Worm (Caenorhabditis elegans) whole organism, L1 larva: ENCODE measurements around the gene his-74.

Experiments
- C04F5.9 ChIP-seq: sonication (generic microtip); optimal IDR thresholded peaks from 2 replicates; lab custom pipeline; 2016; ENCODE audit warnings: missing genetic modification characterization, missing compliant biosample characterization
- F16B12.6 ChIP-seq: fragments of 150-350 bp; optimal IDR thresholded peaks from 2 replicates; lab custom pipeline; 2014; ENCODE audit warnings: missing biosample characterization, missing genetic modification characterization
- Y116A8C.19 ChIP-seq: sonication (generic microtip); optimal IDR thresholded peaks from 2 replicates; lab custom pipeline; 2016; ENCODE audit warnings: missing compliant biosample characterization, missing genetic modification characterization, borderline replicate concordance
- aha-1 ChIP-seq: fragments of 150-350 bp; optimal IDR thresholded peaks from 2 replicates; lab custom pipeline; 2014; ENCODE audit warnings: missing biosample characterization, missing genetic modification characterization
- alr-1 ChIP-seq: fragments of 200-800 bp; sonication (Bioruptor generic); optimal IDR thresholded peaks from 2 replicates; lab custom pipeline; 2018; ENCODE audit warnings: borderline replicate concordance, mild to moderate bottlenecking, missing genetic modification characterization, missing compliant biosample characterization
- blmp-1 ChIP-seq: fragments of 150-350 bp; optimal IDR thresholded peaks from 2 replicates; lab custom pipeline; 2014; ENCODE audit warnings: missing biosample characterization, missing genetic modification characterization
- ceh-63 ChIP-seq: fragments of 200-800 bp; sonication (Bioruptor generic); optimal IDR thresholded peaks from 2 replicates; lab custom pipeline; 2018; ENCODE audit warnings: mild to moderate bottlenecking, missing genetic modification characterization, missing compliant biosample characterization
- ceh-8 ChIP-seq: fragments of 200-800 bp; sonication (Bioruptor generic); optimal IDR thresholded peaks from 2 replicates; lab custom pipeline; 2018; ENCODE audit warnings: mild to moderate bottlenecking, missing genetic modification characterization, moderate library complexity, missing compliant biosample characterization
- ceh-82 ChIP-seq, 3 experiments: fragments of 150-350 bp in 1 of 3; sonication (generic microtip) in 2 of 3; optimal IDR thresholded peaks; 2 replicates each; lab custom pipeline; 2014 to 2017; ENCODE audit warnings: missing biosample characterization in 3 of 3, missing genetic modification characterization in 3 of 3
- ceh-88 ChIP-seq: fragments of 200-800 bp; sonication (Bioruptor generic); IDR thresholded peaks from 2 replicates; pipeline ENCODE4 v1.3.6; 2022; ENCODE audit warnings: missing genetic modification characterization, missing compliant biosample characterization
- ceh-90 ChIP-seq: sonication (generic microtip); optimal IDR thresholded peaks from 2 replicates; lab custom pipeline; 2016; ENCODE audit warnings: missing genetic modification characterization, missing compliant biosample characterization
- ces-1 ChIP-seq: fragments of 150-350 bp; optimal IDR thresholded peaks from 2 replicates; lab custom pipeline; 2014; ENCODE audit warnings: missing biosample characterization, missing genetic modification reagents, missing genetic modification characterization
- efl-3 ChIP-seq: fragments of 200-800 bp; sonication (Bioruptor generic); optimal IDR thresholded peaks from 2 replicates; lab custom pipeline; 2018; ENCODE audit warnings: mild to moderate bottlenecking, missing genetic modification characterization, missing compliant biosample characterization
- egl-13 ChIP-seq: sonication (generic microtip); optimal IDR thresholded peaks from 2 replicates; lab custom pipeline; 2016; ENCODE audit warnings: missing genotype, missing genetic modification reagents, missing genetic modification characterization, missing compliant biosample characterization
- elt-2 ChIP-seq: sonication (generic microtip); optimal IDR thresholded peaks from 2 replicates; lab custom pipeline; 2016; ENCODE audit warnings: missing genetic modification characterization, mild to moderate bottlenecking, inconsistent platforms, missing compliant biosample characterization, missing genetic modification reagents
- ets-5 ChIP-seq: fragments of 200-800 bp; sonication (Bioruptor generic); IDR thresholded peaks from 2 replicates; pipeline ENCODE4 v1.3.6; 2022; ENCODE audit warnings: missing genetic modification characterization, missing compliant biosample characterization
- fkh-10 ChIP-seq: sonication (generic microtip); optimal IDR thresholded peaks from 2 replicates; lab custom pipeline; 2017; ENCODE audit warnings: missing biosample characterization, missing genetic modification reagents, missing genetic modification characterization
- fkh-8 ChIP-seq: sonication (generic microtip); optimal IDR thresholded peaks from 2 replicates; lab custom pipeline; 2016; ENCODE audit warnings: mild to moderate bottlenecking, missing genetic modification characterization, missing compliant biosample characterization
- irx-1 ChIP-seq: sonication (generic microtip); optimal IDR thresholded peaks from 2 replicates; lab custom pipeline; 2016; ENCODE audit warnings: missing genetic modification characterization, missing compliant biosample characterization
- isw-1 ChIP-seq: fragments of 200-800 bp; sonication (Bioruptor generic); IDR thresholded peaks from 2 replicates; pipeline ENCODE4 v1.3.6; 2022; ENCODE audit warnings: missing genetic modification characterization, missing compliant biosample characterization
- jun-1 ChIP-seq: fragments of 150-350 bp; optimal IDR thresholded peaks from 2 replicates; lab custom pipeline; 2014; ENCODE audit warnings: missing biosample characterization, missing genetic modification reagents, missing genetic modification characterization
- lin-13 ChIP-seq: fragments of 150-350 bp; optimal IDR thresholded peaks from 2 replicates; lab custom pipeline; 2014; ENCODE audit warnings: missing biosample characterization, missing genetic modification reagents, missing genetic modification characterization
- lin-14 ChIP-seq: fragments of 200-800 bp; sonication (Bioruptor generic); optimal IDR thresholded peaks from 2 replicates; lab custom pipeline; 2018; ENCODE audit warnings: mild to moderate bottlenecking, missing genetic modification characterization, moderate library complexity, missing compliant biosample characterization
- lin-15B ChIP-seq: fragments of 150-350 bp; sonication (generic microtip); optimal IDR thresholded peaks from 3 replicates; lab custom pipeline; 2014; ENCODE audit warnings: missing biosample characterization, missing genetic modification characterization
- lir-3 ChIP-seq: sonication (generic microtip); optimal IDR thresholded peaks from 2 replicates; lab custom pipeline; 2016; ENCODE audit warnings: mild to moderate bottlenecking, missing genetic modification characterization, moderate library complexity, missing compliant biosample characterization; ENCODE audit not compliant: poor library complexity
- mab-9 ChIP-seq: fragments of 200-800 bp; sonication (Bioruptor generic); IDR thresholded peaks from 2 replicates; pipeline ENCODE4 v1.3.6; 2022; ENCODE audit warnings: missing genetic modification reagents, missing genetic modification characterization, missing compliant biosample characterization
- mep-1 ChIP-seq: fragments of 150-350 bp; optimal IDR thresholded peaks from 2 replicates; lab custom pipeline; 2014; ENCODE audit warnings: missing biosample characterization, missing genetic modification characterization
- nhr-11 ChIP-seq: fragments of 150-350 bp; optimal IDR thresholded peaks from 2 replicates; lab custom pipeline; 2014; ENCODE audit warnings: missing biosample characterization, missing genetic modification characterization
- nhr-12 ChIP-seq: sonication (generic microtip); optimal IDR thresholded peaks from 2 replicates; lab custom pipeline; 2017; ENCODE audit warnings: missing biosample characterization, missing genetic modification characterization
- nhr-19 ChIP-seq: fragments of 200-800 bp; sonication (Bioruptor generic); conservative IDR thresholded peaks from 2 replicates; pipeline ENCODE4 v1.3.6; 2022; ENCODE audit warnings: missing genetic modification characterization, missing compliant biosample characterization
- nhr-20 ChIP-seq: sonication (generic microtip); optimal IDR thresholded peaks from 2 replicates; lab custom pipeline; 2016; ENCODE audit warnings: mild to moderate bottlenecking, missing genetic modification characterization, missing compliant biosample characterization
- nhr-237 ChIP-seq: fragments of 150-350 bp; optimal IDR thresholded peaks from 2 replicates; lab custom pipeline; 2014; ENCODE audit warnings: missing biosample characterization, missing genetic modification characterization
- nhr-47 ChIP-seq: sonication (generic microtip); optimal IDR thresholded peaks from 2 replicates; lab custom pipeline; 2016; ENCODE audit warnings: mild to moderate bottlenecking, missing genetic modification characterization, moderate library complexity, missing compliant biosample characterization
- nhr-71 ChIP-seq: sonication (generic microtip); optimal IDR thresholded peaks from 2 replicates; lab custom pipeline; 2016; ENCODE audit warnings: mild to moderate bottlenecking, missing genetic modification characterization, moderate library complexity, missing compliant biosample characterization
- nhr-76 ChIP-seq: sonication (generic microtip); optimal IDR thresholded peaks from 2 replicates; lab custom pipeline; 2017; ENCODE audit warnings: missing biosample characterization, missing genetic modification characterization
- nhr-77 ChIP-seq: fragments of 150-350 bp; optimal IDR thresholded peaks from 2 replicates; lab custom pipeline; 2014; ENCODE audit warnings: missing biosample characterization, missing genetic modification characterization
- nhr-84 ChIP-seq: sonication (generic microtip); optimal IDR thresholded peaks from 2 replicates; lab custom pipeline; 2017; ENCODE audit warnings: missing biosample characterization, missing genetic modification characterization
- nhr-85 ChIP-seq: sonication (generic microtip); peaks from one replicate; lab custom pipeline; 2016; ENCODE audit warnings: missing genetic modification characterization, inconsistent platforms, missing compliant biosample characterization
- nhr-90 ChIP-seq: sonication (generic microtip); optimal IDR thresholded peaks from 2 replicates; lab custom pipeline; 2016; ENCODE audit warnings: mild to moderate bottlenecking, missing genetic modification characterization, missing compliant biosample characterization; ENCODE audit not compliant: poor library complexity
- rnt-1 ChIP-seq: sonication (generic microtip); optimal IDR thresholded peaks from 2 replicates; lab custom pipeline; 2016; ENCODE audit warnings: mild to moderate bottlenecking, missing genetic modification characterization, moderate library complexity, missing compliant biosample characterization
- snpc-4 ChIP-seq: fragments of 150-350 bp; optimal IDR thresholded peaks from 2 replicates; lab custom pipeline; 2014; ENCODE audit warnings: missing biosample characterization, missing genetic modification characterization
- snu-23 ChIP-seq: sonication (generic microtip); optimal IDR thresholded peaks from 2 replicates; lab custom pipeline; 2016; ENCODE audit warnings: missing genetic modification characterization, missing compliant biosample characterization
- sox-4 ChIP-seq: sonication (generic microtip); optimal IDR thresholded peaks from 2 replicates; lab custom pipeline; 2016; ENCODE audit warnings: missing genetic modification characterization, missing compliant biosample characterization
- tbx-2 ChIP-seq: sonication (generic microtip); optimal IDR thresholded peaks from 2 replicates; lab custom pipeline; 2016; ENCODE audit warnings: missing genetic modification characterization, missing compliant biosample characterization
- unc-30 ChIP-seq: sonication (generic microtip); optimal IDR thresholded peaks from 2 replicates; lab custom pipeline; 2017; ENCODE audit warnings: missing biosample characterization, missing genetic modification characterization
- unc-62 ChIP-seq: fragments of 150-350 bp; optimal IDR thresholded peaks from 2 replicates; lab custom pipeline; 2014; ENCODE audit warnings: missing biosample characterization, missing genetic modification reagents, missing genetic modification characterization
- unc-86 ChIP-seq: sonication (generic microtip); optimal IDR thresholded peaks from 2 replicates; lab custom pipeline; 2016; ENCODE audit warnings: missing genetic modification characterization, missing compliant biosample characterization
- vab-15 ChIP-seq: sonication (generic microtip); optimal IDR thresholded peaks from 2 replicates; lab custom pipeline; 2017; ENCODE audit warnings: missing genotype, mild to moderate bottlenecking, missing genetic modification characterization, missing compliant biosample characterization
- ztf-11 ChIP-seq, 2 experiments: sonication (generic microtip); optimal IDR thresholded peaks; 2 replicates each; lab custom pipeline; 2016 to 2017; ENCODE audit warnings: missing genetic modification characterization in 2 of 2, missing biosample characterization in 1 of 2, missing compliant biosample characterization in 1 of 2
- ztf-4 ChIP-seq: fragments of 150-350 bp; optimal IDR thresholded peaks from 2 replicates; lab custom pipeline; 2014; ENCODE audit warnings: missing biosample characterization, missing genetic modification characterization

Gene his-74

ce11 chrV:12697364-12697901, 37.3 kb upstream of the his-74 start, which contains the start of gene istr-1 (continued):
- no peak for TF ChIP-seq isw-1 (GFP tag; lab: Robert Waterston, UW)
- no peak for TF ChIP-seq ces-1 (GFP tag; lab: Kevin White, UChicago)
- TF ChIP-seq nhr-12 (tag; lab: Kevin White, UChicago): no peak
- no peak for TF ChIP-seq ceh-90 (tag; lab: Kevin White, UChicago)
- peak in 1 of 3 experiments; percentile 16 for TF ChIP-seq ceh-82 (tag; optimal IDR thresholded peaks at IDR 0.05; lab: Kevin White, UChicago)
- TF ChIP-seq nhr-76 (tag; lab: Kevin White, UChicago): no peak
- TF ChIP-seq egl-13 (tag; lab: Kevin White, UChicago): no peak
- TF ChIP-seq ztf-11 (tag; optimal IDR thresholded peaks at IDR 0.05; lab: Kevin White, UChicago): no peak
- no peak for TF ChIP-seq Y116A8C.19 (tag; lab: Kevin White, UChicago)
- TF ChIP-seq fkh-8 (tag; lab: Kevin White, UChicago): no peak
- TF ChIP-seq lin-15B (tag; lab: Kevin White, UChicago): peak; percentile 33
- no peak for TF ChIP-seq ceh-88 (GFP tag; lab: Robert Waterston, UW)
- no peak for TF ChIP-seq nhr-84
- no peak for TF ChIP-seq irx-1 (tag; lab: Kevin White, UChicago)
- no peak for TF ChIP-seq nhr-11 (tag; lab: Kevin White, UChicago)
- no peak for TF ChIP-seq snu-23 (GFP tag; lab: Kevin White, UChicago)
- TF ChIP-seq nhr-20 (tag; lab: Kevin White, UChicago): no peak
- no peak for TF ChIP-seq unc-62 (GFP tag; lab: Kevin White, UChicago)
- TF ChIP-seq jun-1 (tag; lab: Kevin White, UChicago): no peak
- no peak for TF ChIP-seq elt-2 (tag; lab: Kevin White, UChicago)
- TF ChIP-seq vab-15 (tag; lab: Kevin White, UChicago): no peak
- no peak for TF ChIP-seq ztf-4 (tag; lab: Kevin White, UChicago)
- TF ChIP-seq nhr-237 (tag; lab: Kevin White, UChicago): no peak
- no peak for TF ChIP-seq F16B12.6 (tag; lab: Kevin White, UChicago)
- TF ChIP-seq sox-4: no peak
- TF ChIP-seq nhr-19: no peak
- TF ChIP-seq tbx-2 (tag; lab: Kevin White, UChicago): no peak
- no peak for TF ChIP-seq ets-5 (GFP tag; lab: Robert Waterston, UW)
- no peak for TF ChIP-seq unc-30
- TF ChIP-seq mep-1: peak; percentile 35
- TF ChIP-seq ceh-8 (GFP tag; lab: Kevin White, UChicago): no peak
- no peak for TF ChIP-seq nhr-85
- TF ChIP-seq unc-86: no peak
- TF ChIP-seq efl-3: no peak
- TF ChIP-seq nhr-77 (tag; lab: Kevin White, UChicago): no peak
- peak; percentile 16 for TF ChIP-seq snpc-4 (tag; lab: Kevin White, UChicago)

- TF ChIP-seq fkh-10 (GFP tag; lab: Kevin White, UChicago): no peak
- TF ChIP-seq nhr-20 (tag; lab: Kevin White, UChicago): no peak
- TF ChIP-seq mab-9 (GFP tag; lab: Robert Waterston, UW): no peak
- no peak for TF ChIP-seq nhr-47
- no peak for TF ChIP-seq rnt-1
- no peak for TF ChIP-seq unc-62 (GFP tag; lab: Kevin White, UChicago)
- TF ChIP-seq mep-1: no peak
- TF ChIP-seq tbx-2 (tag; lab: Kevin White, UChicago): no peak
- no peak for TF ChIP-seq lin-14 (GFP tag; lab: Kevin White, UChicago)
Observed at ce11 chrV:12696790-12697189, 36.7 kb upstream of the his-74 start.

- TF ChIP-seq lir-3: no peak
- no peak for TF ChIP-seq unc-30
- TF ChIP-seq nhr-237 (tag; lab: Kevin White, UChicago): no peak
- no peak for TF ChIP-seq ceh-63
- no peak for TF ChIP-seq isw-1 (GFP tag; lab: Robert Waterston, UW)
- no peak for TF ChIP-seq ceh-90 (tag; lab: Kevin White, UChicago)
- no peak for TF ChIP-seq blmp-1 (tag; lab: Kevin White, UChicago)
- TF ChIP-seq nhr-71 (tag; lab: Kevin White, UChicago): no peak
- no peak for TF ChIP-seq nhr-90 (tag; lab: Kevin White, UChicago)
- no peak for TF ChIP-seq unc-62 (GFP tag; lab: Kevin White, UChicago)
- TF ChIP-seq C04F5.9 (tag; lab: Kevin White, UChicago): no peak
- no peak for TF ChIP-seq ces-1 (GFP tag; lab: Kevin White, UChicago)
- TF ChIP-seq aha-1 (tag; lab: Kevin White, UChicago): no peak
- TF ChIP-seq snpc-4 (tag; lab: Kevin White, UChicago): no peak
- TF ChIP-seq lin-13 (GFP tag; lab: Kevin White, UChicago): no peak
- no peak for TF ChIP-seq alr-1 (tag; lab: Kevin White, UChicago)
- TF ChIP-seq elt-2 (tag; lab: Kevin White, UChicago): no peak
- TF ChIP-seq nhr-77 (tag; lab: Kevin White, UChicago): no peak
Observed at ce11 chrV:12695968-12696367, 35.8 kb upstream of the his-74 start, which contains the start of gene K10C8.4. TSS of gene K10C8.4 (plus strand) at chrV:12696268.
